Worm (Caenorhabditis elegans) whole organism, late embryonic: ENCODE data around the gene C28H8.5.

Experiments
- C08G9.2 ChIP-seq: sonication (generic microtip); optimal IDR thresholded peaks from 2 replicates; lab custom pipeline; 2016; ENCODE audit warnings: mild to moderate bottlenecking, missing genetic modification characterization, moderate library complexity, missing compliant biosample characterization
- T23F11.4 ChIP-seq: fragments of 200-800 bp; sonication (Bioruptor generic); optimal IDR thresholded peaks from 2 replicates; lab custom pipeline; 2018; ENCODE audit warnings: mild to moderate bottlenecking, missing genetic modification characterization, missing compliant biosample characterization
- ahr-1 ChIP-seq: sonication (generic microtip); optimal IDR thresholded peaks from 2 replicates; lab custom pipeline; 2016; ENCODE audit warnings: missing genetic modification characterization, missing compliant biosample characterization
- ceh-18 ChIP-seq: sonication (generic microtip); optimal IDR thresholded peaks from 2 replicates; lab custom pipeline; 2016; ENCODE audit warnings: missing genetic modification characterization, missing compliant biosample characterization
- ceh-19 ChIP-seq: fragments of 200-800 bp; sonication (Bioruptor generic); optimal IDR thresholded peaks from 2 replicates; lab custom pipeline; 2018; ENCODE audit warnings: mild to moderate bottlenecking, missing genetic modification characterization, missing compliant biosample characterization
- ceh-24 ChIP-seq: sonication (generic microtip); optimal IDR thresholded peaks from 2 replicates; lab custom pipeline; 2016; ENCODE audit warnings: mild to moderate bottlenecking, missing genetic modification characterization, missing compliant biosample characterization
- ceh-30 ChIP-seq: fragments of 150-350 bp; optimal IDR thresholded peaks from 2 replicates; lab custom pipeline; 2014; ENCODE audit warnings: missing biosample characterization, missing genetic modification characterization
- ceh-34 ChIP-seq: sonication (generic microtip); optimal IDR thresholded peaks from 2 replicates; lab custom pipeline; 2016; ENCODE audit warnings: mild to moderate bottlenecking, missing genetic modification characterization, missing compliant biosample characterization
- ceh-48 ChIP-seq: sonication (generic microtip); optimal IDR thresholded peaks from 2 replicates; lab custom pipeline; 2016; ENCODE audit warnings: missing genetic modification characterization, inconsistent platforms, missing compliant biosample characterization
- ceh-6 ChIP-seq: fragments of 200-800 bp; sonication (Bioruptor generic); optimal IDR thresholded peaks from 2 replicates; lab custom pipeline; 2018; ENCODE audit warnings: mild to moderate bottlenecking, missing genetic modification characterization, missing compliant biosample characterization
- che-1 ChIP-seq: sonication (generic microtip); optimal IDR thresholded peaks from 2 replicates; lab custom pipeline; 2016; ENCODE audit warnings: mild to moderate bottlenecking, missing genetic modification characterization, missing compliant biosample characterization
- dve-1 ChIP-seq: sonication (generic microtip); optimal IDR thresholded peaks from 2 replicates; lab custom pipeline; 2017; ENCODE audit warnings: antibody characterized with exemption, mild to moderate bottlenecking, missing genetic modification characterization, missing compliant biosample characterization
- elt-2 ChIP-seq: sonication (generic microtip); optimal IDR thresholded peaks from 2 replicates; lab custom pipeline; 2016; ENCODE audit warnings: missing genetic modification reagents, missing genetic modification characterization, missing compliant biosample characterization
- elt-4 ChIP-seq: sonication (generic microtip); optimal IDR thresholded peaks from 2 replicates; lab custom pipeline; 2016; ENCODE audit warnings: missing genetic modification characterization, missing compliant biosample characterization
- ets-4 ChIP-seq: sonication (generic microtip); optimal IDR thresholded peaks from 2 replicates; lab custom pipeline; 2016; ENCODE audit warnings: missing genetic modification characterization, missing compliant biosample characterization
- eyg-1 ChIP-seq: sonication (generic microtip); optimal IDR thresholded peaks from 2 replicates; lab custom pipeline; 2016; ENCODE audit warnings: missing genotype, missing genetic modification characterization, missing compliant biosample characterization
- fax-1 ChIP-seq: sonication (generic microtip); optimal IDR thresholded peaks from 2 replicates; lab custom pipeline; 2016; ENCODE audit warnings: missing genotype, missing genetic modification characterization, missing compliant biosample characterization
- fkh-6 ChIP-seq: sonication (generic microtip); optimal IDR thresholded peaks from 2 replicates; lab custom pipeline; 2016; ENCODE audit warnings: missing genetic modification characterization, missing compliant biosample characterization
- hlh-13 ChIP-seq: fragments of 200-800 bp; sonication (Bioruptor generic); optimal IDR thresholded peaks from 2 replicates; lab custom pipeline; 2018; ENCODE audit warnings: mild to moderate bottlenecking, missing genetic modification characterization, missing compliant biosample characterization
- hlh-30 ChIP-seq: sonication (generic microtip); optimal IDR thresholded peaks from 2 replicates; lab custom pipeline; 2017; ENCODE audit warnings: antibody characterized with exemption, missing genetic modification characterization, missing compliant biosample characterization; ENCODE audit not compliant: insufficient read depth
- hlh-6 ChIP-seq: sonication (generic microtip); optimal IDR thresholded peaks from 2 replicates; lab custom pipeline; 2016; ENCODE audit warnings: missing genotype, missing genetic modification characterization, missing compliant biosample characterization
- hlh-8 ChIP-seq: sonication (generic microtip); optimal IDR thresholded peaks from 2 replicates; lab custom pipeline; 2016; ENCODE audit warnings: missing genotype, missing genetic modification characterization, missing compliant biosample characterization
- nhr-11 ChIP-seq: fragments of 150-350 bp; optimal IDR thresholded peaks from 2 replicates; lab custom pipeline; 2014; ENCODE audit warnings: missing biosample characterization, missing genetic modification characterization
- nhr-232 ChIP-seq: sonication (generic microtip); optimal IDR thresholded peaks from 2 replicates; lab custom pipeline; 2016; ENCODE audit warnings: missing genetic modification characterization, missing compliant biosample characterization
- pag-3 ChIP-seq: sonication (generic microtip); optimal IDR thresholded peaks from 2 replicates; lab custom pipeline; 2016; ENCODE audit warnings: missing compliant biosample characterization, missing genetic modification characterization, borderline replicate concordance
- pat-9 ChIP-seq: fragments of 200-800 bp; sonication (Bioruptor generic); optimal IDR thresholded peaks from 2 replicates; lab custom pipeline; 2018; ENCODE audit warnings: mild to moderate bottlenecking, missing genetic modification characterization, moderate library complexity, missing compliant biosample characterization
- pha-2 ChIP-seq: sonication (generic microtip); optimal IDR thresholded peaks from 2 replicates; lab custom pipeline; 2017; ENCODE audit warnings: mild to moderate bottlenecking, missing genetic modification characterization, missing compliant biosample characterization
- ref-2 ChIP-seq: sonication (generic microtip); optimal IDR thresholded peaks from 2 replicates; lab custom pipeline; 2016; ENCODE audit warnings: missing genetic modification characterization, missing compliant biosample characterization
- rnt-1 ChIP-seq: sonication (generic microtip); optimal IDR thresholded peaks from 2 replicates; lab custom pipeline; 2016; ENCODE audit warnings: missing genetic modification characterization, missing compliant biosample characterization
- sdc-2 ChIP-seq: sonication (generic microtip); optimal IDR thresholded peaks from 2 replicates; lab custom pipeline; 2016; ENCODE audit warnings: missing genotype, missing genetic modification characterization, missing compliant biosample characterization
- syd-9 ChIP-seq: sonication (generic microtip); optimal IDR thresholded peaks from 2 replicates; lab custom pipeline; 2016; ENCODE audit warnings: mild to moderate bottlenecking, missing genetic modification characterization, moderate library complexity, missing compliant biosample characterization
- tbx-2 ChIP-seq: sonication (generic microtip); optimal IDR thresholded peaks from 2 replicates; lab custom pipeline; 2016; ENCODE audit warnings: missing genetic modification characterization, missing compliant biosample characterization
- tbx-7 ChIP-seq: sonication (generic microtip); optimal IDR thresholded peaks from 2 replicates; lab custom pipeline; 2016; ENCODE audit warnings: missing genotype, missing genetic modification characterization, missing compliant biosample characterization
- ttx-3 ChIP-seq: sonication (generic microtip); optimal IDR thresholded peaks from 2 replicates; lab custom pipeline; 2016; ENCODE audit warnings: missing genetic modification reagents, missing genetic modification characterization, missing compliant biosample characterization
- unc-42 ChIP-seq: sonication (generic microtip); optimal IDR thresholded peaks from 2 replicates; lab custom pipeline; 2016; ENCODE audit warnings: missing genotype, missing genetic modification characterization, missing compliant biosample characterization
- unc-55 ChIP-seq: sonication (generic microtip); optimal IDR thresholded peaks from 2 replicates; lab custom pipeline; 2017; ENCODE audit warnings: missing biosample characterization, missing genetic modification reagents, missing genetic modification characterization
- unc-86 ChIP-seq: sonication (generic microtip); optimal IDR thresholded peaks from 2 replicates; lab custom pipeline; 2016; ENCODE audit warnings: missing genetic modification characterization, missing compliant biosample characterization
- ztf-16 ChIP-seq: sonication (generic microtip); optimal IDR thresholded peaks from 2 replicates; lab custom pipeline; 2017; ENCODE audit warnings: missing genetic modification characterization, missing compliant biosample characterization

The C28H8.5 gene

ce11 chrIII:5925724-5926123 is 41.6 kb downstream of the C28H8.5 start, which contains the start of the genes dnc-2 and bcl-7:
TSS of gene dnc-2 (minus strand) at chrIII:5925756.
TSS of gene bcl-7 (plus strand) at chrIII:5926086.
- TF ChIP-seq ttx-3 (no peak), unc-42 (tag; lab: Kevin White, UChicago) (peak; percentile 26)

ce11 chrIII:5930659-5931058 is 46.6 kb downstream of the C28H8.5 start:
- TF ChIP-seq hlh-6 (tag; lab: Kevin White, UChicago) (no peak), ceh-19 (no peak), ztf-16 (tag; lab: Kevin White, UChicago) (no peak), pag-3 (tag; lab: Kevin White, UChicago) (no peak), ceh-6 (GFP tag; lab: Kevin White, UChicago) (no peak), ahr-1 (tag; lab: Kevin White, UChicago) (no peak), eyg-1 (tag; lab: Kevin White, UChicago) (no peak), pat-9 (tag; lab: Kevin White, UChicago) (no peak), nhr-232 (no peak), ref-2 (tag; lab: Kevin White, UChicago) (no peak), unc-55 (peak; percentile 26), sdc-2 (no peak), unc-86 (no peak), C08G9.2 (tag; lab: Kevin White, UChicago) (no peak), hlh-13 (GFP tag; lab: Kevin White, UChicago) (no peak), ceh-34 (tag; lab: Kevin White, UChicago) (no peak), fax-1 (no peak), hlh-30 (tag; lab: Kevin White, UChicago) (no peak), nhr-11 (tag; lab: Kevin White, UChicago) (no peak), rnt-1 (tag; lab: Kevin White, UChicago) (peak; percentile 0), che-1 (tag; lab: Kevin White, UChicago) (no peak), hlh-8 (peak; percentile 25), ceh-48 (tag; lab: Kevin White, UChicago) (no peak), pha-2 (tag; lab: Kevin White, UChicago) (no peak), ceh-18 (no peak), elt-2 (no peak)

ce11 chrIII:5931433-5931994 is 47.4 kb downstream of the C28H8.5 start, which contains the start of gene EGAP1.5:
TSS of gene EGAP1.5 (plus strand) at chrIII:5931721.
- TF ChIP-seq C08G9.2 (tag; lab: Kevin White, UChicago) (no peak), tbx-7 (no peak), ceh-34 (tag; lab: Kevin White, UChicago) (peak; percentile 37), ceh-24 (tag; lab: Kevin White, UChicago) (no peak), dve-1 (tag; lab: Kevin White, UChicago) (no peak), ceh-30 (no peak), hlh-13 (GFP tag; lab: Kevin White, UChicago) (no peak), ets-4 (tag; lab: Kevin White, UChicago) (no peak), nhr-232 (no peak), T23F11.4 (GFP tag; lab: Kevin White, UChicago) (no peak), pat-9 (tag; lab: Kevin White, UChicago) (peak; percentile 28)

ce11 chrIII:5932853-5933252 is 48.7 kb downstream of the C28H8.5 start, which contains the start of gene zmp-1:
TSS of gene zmp-1 (minus strand) at chrIII:5932953.
- TF ChIP-seq ceh-19 (no peak), tbx-2 (no peak), fkh-6 (tag; lab: Kevin White, UChicago) (no peak), ztf-16 (tag; lab: Kevin White, UChicago) (no peak), syd-9 (tag; lab: Kevin White, UChicago) (no peak), pat-9 (tag; lab: Kevin White, UChicago) (no peak), elt-4 (no peak), ahr-1 (tag; lab: Kevin White, UChicago) (no peak)
